Worm (Caenorhabditis elegans) whole organism, young adult: ENCODE results near the gene C27A7.3.

Source experiments
- F10E7.11 ChIP-seq: sonication (generic microtip); optimal IDR thresholded peaks from 2 replicates; lab custom pipeline; 2017; ENCODE audit warnings: mild to moderate bottlenecking, missing genetic modification characterization, moderate library complexity, missing compliant biosample characterization
- F37B4.10 ChIP-seq: fragments of 200-800 bp; sonication (Bioruptor generic); IDR thresholded peaks from 2 replicates; pipeline ENCODE4 v1.3.6; 2022; ENCODE audit warnings: missing genetic modification characterization, missing compliant biosample characterization
- F57C9.4 ChIP-seq: sonication (generic microtip); optimal IDR thresholded peaks from 2 replicates; lab custom pipeline; 2017; ENCODE audit warnings: mild to moderate bottlenecking, missing genetic modification characterization, missing compliant biosample characterization
- T07F8.4 ChIP-seq: sonication (generic microtip); optimal IDR thresholded peaks from 2 replicates; lab custom pipeline; 2016; ENCODE audit warnings: mild to moderate bottlenecking, missing genetic modification characterization, moderate library complexity, missing compliant biosample characterization
- Y53F4B.3 ChIP-seq: fragments of 200-800 bp; sonication (Bioruptor generic); IDR thresholded peaks from 2 replicates; pipeline ENCODE4 v1.3.6; 2022; ENCODE audit warnings: missing genetic modification reagents, missing genetic modification characterization, missing compliant biosample characterization
- Y53G8AR.9 ChIP-seq: fragments of 200-800 bp; sonication (Bioruptor generic); conservative IDR thresholded peaks from 2 replicates; pipeline ENCODE4 v1.3.6; 2022; ENCODE audit warnings: missing genetic modification reagents, missing genetic modification characterization, missing compliant biosample characterization
- akir-1 ChIP-seq: fragments of 200-800 bp; sonication (Bioruptor generic); optimal IDR thresholded peaks from 2 replicates; lab custom pipeline; 2018; ENCODE audit warnings: mild to moderate bottlenecking, missing genetic modification characterization, moderate library complexity, missing compliant biosample characterization
- aptf-2 ChIP-seq: fragments of 200-800 bp; sonication (Bioruptor generic); conservative IDR thresholded peaks from 2 replicates; pipeline ENCODE4 v1.3.6; 2022; ENCODE audit warnings: missing genetic modification reagents, missing genetic modification characterization, missing compliant biosample characterization
- aptf-3 ChIP-seq: fragments of 200-800 bp; sonication (Bioruptor generic); IDR thresholded peaks from 2 replicates; pipeline ENCODE4 v1.3.6; 2022; ENCODE audit warnings: missing genetic modification characterization, missing compliant biosample characterization
- attf-6 ChIP-seq: fragments of 200-800 bp; sonication (Bioruptor generic); IDR thresholded peaks from 2 replicates; pipeline ENCODE4 v1.3.6; 2022; ENCODE audit warnings: missing genetic modification reagents, missing genetic modification characterization, missing compliant biosample characterization
- cebp-1 ChIP-seq, 2 experiments: fragments of 200-800 bp in 1 of 2; sonication (Bioruptor generic) in 1 of 2; sonication (generic microtip) in 1 of 2; IDR thresholded peaks in 1 of 2; optimal IDR thresholded peaks in 1 of 2; 2 replicates each; pipeline versions ENCODE4 v1.3.6 to Lab custom; 2017 to 2022; ENCODE audit warnings: missing compliant biosample characterization in 2 of 2, missing genetic modification characterization in 2 of 2, mild to moderate bottlenecking in 1 of 2, missing genetic modification reagents in 1 of 2, moderate library complexity in 1 of 2
- ceh-40 ChIP-seq: fragments of 200-800 bp; sonication (Bioruptor generic); IDR thresholded peaks from 2 replicates; pipeline ENCODE4 v1.3.6; 2022; ENCODE audit warnings: missing genetic modification characterization, missing compliant biosample characterization
- ceh-91 ChIP-seq: fragments of 200-800 bp; sonication (Bioruptor generic); IDR thresholded peaks from 2 replicates; pipeline ENCODE4 v1.3.6; 2022; ENCODE audit warnings: missing genetic modification reagents, missing genetic modification characterization, missing compliant biosample characterization
- egl-44 ChIP-seq: fragments of 200-800 bp; sonication (Bioruptor generic); IDR thresholded peaks from 2 replicates; pipeline ENCODE4 v1.3.6; 2022; ENCODE audit warnings: missing genetic modification reagents, missing genetic modification characterization, missing compliant biosample characterization
- ekl-4 ChIP-seq: fragments of 200-800 bp; sonication (Bioruptor generic); IDR thresholded peaks from 2 replicates; pipeline ENCODE4 v1.3.6; 2022; ENCODE audit warnings: missing genetic modification reagents, missing genetic modification characterization, missing compliant biosample characterization
- gei-17 ChIP-seq: fragments of 200-800 bp; sonication (Bioruptor generic); optimal IDR thresholded peaks from 2 replicates; lab custom pipeline; 2018; ENCODE audit warnings: mild to moderate bottlenecking, missing genetic modification characterization, missing compliant biosample characterization
- hrde-1 ChIP-seq: sonication (generic microtip); optimal IDR thresholded peaks from 2 replicates; lab custom pipeline; 2016; ENCODE audit warnings: missing genetic modification characterization, mild to moderate bottlenecking, missing compliant biosample characterization, moderate library complexity, missing genotype, missing genetic modification reagents, borderline replicate concordance
- hsf-1 ChIP-seq: fragments of 200-800 bp; sonication (Bioruptor generic); IDR thresholded peaks from 2 replicates; pipeline ENCODE4 v1.3.6; 2022; ENCODE audit warnings: missing genetic modification reagents, missing genetic modification characterization, missing compliant biosample characterization
- lag-1 ChIP-seq: fragments of 200-800 bp; sonication (Bioruptor generic); IDR thresholded peaks from 2 replicates; pipeline ENCODE4 v1.3.6; 2022; ENCODE audit warnings: missing genetic modification reagents, missing genetic modification characterization, missing compliant biosample characterization
- mxl-1 ChIP-seq: sonication (generic microtip); optimal IDR thresholded peaks from 2 replicates; lab custom pipeline; 2016; ENCODE audit warnings: missing genetic modification characterization, missing compliant biosample characterization
- nfya-1 ChIP-seq: sonication (generic microtip); optimal IDR thresholded peaks from 2 replicates; lab custom pipeline; 2017; ENCODE audit warnings: antibody characterized with exemption, missing compliant biosample characterization, missing genetic modification characterization, borderline replicate concordance; ENCODE audit not compliant: insufficient read depth
- nhr-80 ChIP-seq: sonication (generic microtip); optimal IDR thresholded peaks from 2 replicates; lab custom pipeline; 2016; ENCODE audit warnings: missing genetic modification characterization, missing compliant biosample characterization
- nhr-90 ChIP-seq: sonication (generic microtip); optimal IDR thresholded peaks from 2 replicates; lab custom pipeline; 2016; ENCODE audit warnings: missing genotype, mild to moderate bottlenecking, missing genetic modification characterization, missing compliant biosample characterization
- snpc-3.4 ChIP-seq: sonication (generic microtip); optimal IDR thresholded peaks from 2 replicates; lab custom pipeline; 2017; ENCODE audit warnings: missing genetic modification characterization, mild to moderate bottlenecking, missing compliant biosample characterization, antibody characterized with exemption, moderate library complexity, missing genotype, missing genetic modification reagents
- sptf-2 ChIP-seq: fragments of 200-800 bp; sonication (Bioruptor generic); optimal IDR thresholded peaks from 2 replicates; lab custom pipeline; 2018; ENCODE audit warnings: mild to moderate bottlenecking, missing genetic modification characterization, missing compliant biosample characterization
- tlf-1 ChIP-seq: fragments of 200-800 bp; sonication (Bioruptor generic); optimal IDR thresholded peaks from 2 replicates; lab custom pipeline; 2018; ENCODE audit warnings: mild to moderate bottlenecking, missing genetic modification characterization, missing compliant biosample characterization
- unc-62 ChIP-seq: fragments of 150-350 bp; optimal IDR thresholded peaks from 2 replicates; lab custom pipeline; 2014; ENCODE audit warnings: missing biosample characterization, missing genetic modification reagents, missing genetic modification characterization
- zfh-2 ChIP-seq: fragments of 200-800 bp; sonication (Bioruptor generic); conservative IDR thresholded peaks from 2 replicates; pipeline ENCODE4 v1.3.6; 2022; ENCODE audit warnings: missing genetic modification reagents, missing genetic modification characterization, missing compliant biosample characterization
- ztf-6 ChIP-seq: fragments of 200-800 bp; sonication (Bioruptor generic); IDR thresholded peaks from 2 replicates; pipeline ENCODE4 v1.3.6; 2022; ENCODE audit warnings: missing genetic modification reagents, missing genetic modification characterization, missing compliant biosample characterization

C27A7.3 gene

DNA sequence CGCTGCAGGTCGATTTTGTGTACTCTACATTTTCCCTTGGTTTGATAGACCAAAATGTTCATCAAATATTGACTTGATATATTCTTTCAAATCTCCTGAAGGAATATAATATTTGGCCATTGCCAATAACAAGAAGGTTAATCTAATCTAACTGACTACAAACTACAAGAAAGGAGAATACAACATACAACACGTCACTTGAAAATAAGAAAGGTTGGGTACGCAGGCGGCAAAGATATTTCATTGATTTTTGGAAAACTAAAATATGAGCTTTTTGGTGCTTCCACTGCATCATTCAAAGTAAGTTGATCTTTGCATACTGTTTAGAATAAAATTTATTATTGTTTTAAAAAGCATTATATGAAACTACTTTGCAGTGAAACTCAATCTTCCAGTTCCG lies 42.6 kb upstream of the C27A7.3 start, which contains the start of gene nhr-209 (continued):
- TF ChIP-seq Y53F4B.3: no peak

DNA sequence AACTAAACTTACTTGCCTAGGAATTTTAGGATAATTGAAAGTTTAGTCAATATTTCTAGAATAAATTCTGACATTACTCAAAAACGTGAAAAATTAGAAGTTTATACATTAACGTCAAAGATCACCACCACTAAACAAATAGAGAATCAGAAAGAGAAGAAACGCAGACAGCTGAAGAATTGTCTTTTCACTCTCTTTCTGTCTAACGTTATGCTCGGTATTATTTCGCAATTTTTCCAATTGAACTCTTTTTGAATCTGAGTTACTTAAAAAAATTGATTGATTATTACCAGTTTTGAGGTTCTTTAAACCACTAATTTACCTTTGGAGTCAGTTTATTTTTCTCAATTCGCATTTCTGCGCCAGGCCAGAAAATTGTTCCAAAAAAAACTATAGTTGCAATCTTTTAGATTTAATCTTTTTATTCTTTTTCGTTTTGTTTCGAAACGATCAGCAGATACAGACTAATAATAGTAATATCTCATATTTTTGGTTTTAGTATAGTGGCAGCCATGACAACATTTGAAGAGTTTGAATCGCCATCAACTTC lies 39.9 kb upstream of the C27A7.3 start, which contains the start of gene nhr-154:
Gene nhr-154, plus strand, starts transcription at position 500 of the 550 bp plus-strand sequence.
- TF ChIP-seq egl-44 (GFP tag; lab: Robert Waterston, UW) (no peak), tlf-1 (GFP tag; lab: Kevin White, UChicago) (no peak), nhr-90 (no peak), cebp-1 (GFP tag; IDR thresholded peaks at IDR 0.05; lab: Robert Waterston, UW) (peak; percentile 91), cebp-1 (tag; optimal IDR thresholded peaks at IDR 0.05; lab: Kevin White, UChicago) (peak; percentile 97), ceh-91 (no peak), nhr-80 (tag; lab: Kevin White, UChicago) (peak; percentile 1), F10E7.11 (no peak), attf-6 (no peak), aptf-3 (GFP tag; lab: Robert Waterston, UW) (no peak), aptf-2 (GFP tag; lab: Robert Waterston, UW) (no peak)
- TF ChIP-seq, all 124 proteins: peak for 2

DNA sequence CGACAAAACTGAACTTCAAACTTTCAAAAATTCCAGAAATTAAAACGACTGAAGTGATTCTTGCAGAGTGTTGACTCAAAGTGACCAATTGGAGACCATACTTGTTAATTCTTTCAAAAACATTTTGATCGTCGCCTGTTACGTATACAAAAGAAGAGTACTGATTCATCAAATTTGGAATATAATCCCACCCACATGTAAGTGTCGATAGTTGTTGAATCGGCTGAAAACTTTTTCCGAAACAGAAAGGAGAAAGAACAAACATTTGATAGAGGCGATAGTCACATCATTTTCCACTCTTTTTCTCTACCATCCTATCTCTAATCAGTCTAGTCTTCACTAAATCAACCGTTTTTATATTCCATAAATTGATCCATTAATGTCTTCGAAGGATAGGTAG lies 36.8 kb upstream of the C27A7.3 start, which contains the start of gene nhr-153:
Gene nhr-153, plus strand, starts transcription at position 301 of the 400 bp plus-strand sequence.
- TF ChIP-seq hrde-1 (tag; lab: Kevin White, UChicago) (no peak), F37B4.10 (GFP tag; lab: Robert Waterston, UW) (no peak), akir-1 (GFP tag; lab: Kevin White, UChicago) (no peak), F10E7.11 (no peak), ztf-6 (GFP tag; lab: Robert Waterston, UW) (no peak), ekl-4 (GFP tag; lab: Robert Waterston, UW) (no peak), sptf-2 (GFP tag; lab: Kevin White, UChicago) (no peak), gei-17 (no peak), ceh-40 (GFP tag; lab: Robert Waterston, UW) (no peak), nfya-1 (tag; lab: Kevin White, UChicago) (no peak), lag-1 (no peak), mxl-1 (no peak), hsf-1 (GFP tag; lab: Robert Waterston, UW) (no peak), F57C9.4 (tag; lab: Kevin White, UChicago) (no peak), unc-62 (GFP tag; lab: Kevin White, UChicago) (no peak), zfh-2 (GFP tag; lab: Robert Waterston, UW) (no peak)
- TF ChIP-seq, all 124 proteins: peak for 0

DNA sequence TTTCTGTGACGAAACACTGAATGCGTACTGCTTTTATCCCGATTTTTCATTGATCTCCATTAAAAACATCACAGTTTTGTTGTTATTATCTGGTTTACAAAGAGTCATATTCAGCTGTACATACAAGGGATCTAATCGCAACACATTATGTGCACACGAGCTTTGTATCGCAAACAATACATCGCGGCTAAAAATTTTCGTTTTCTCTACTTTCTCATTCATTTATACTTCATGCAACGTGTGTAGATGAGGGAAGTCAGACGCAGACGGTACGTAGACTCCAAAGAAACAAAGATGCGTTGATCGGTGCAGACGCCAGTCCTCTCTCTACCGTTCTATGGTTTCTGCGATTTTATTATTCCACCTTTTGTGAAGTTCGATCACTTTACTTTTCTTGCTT lies 33.9 kb upstream of the C27A7.3 start, which contains the start of gene nhr-136:
Gene nhr-136, plus strand, starts transcription at position 301 of the 400 bp plus-strand sequence.
- TF ChIP-seq T07F8.4 (no peak), nhr-80 (tag; lab: Kevin White, UChicago) (peak; percentile 2)

DNA sequence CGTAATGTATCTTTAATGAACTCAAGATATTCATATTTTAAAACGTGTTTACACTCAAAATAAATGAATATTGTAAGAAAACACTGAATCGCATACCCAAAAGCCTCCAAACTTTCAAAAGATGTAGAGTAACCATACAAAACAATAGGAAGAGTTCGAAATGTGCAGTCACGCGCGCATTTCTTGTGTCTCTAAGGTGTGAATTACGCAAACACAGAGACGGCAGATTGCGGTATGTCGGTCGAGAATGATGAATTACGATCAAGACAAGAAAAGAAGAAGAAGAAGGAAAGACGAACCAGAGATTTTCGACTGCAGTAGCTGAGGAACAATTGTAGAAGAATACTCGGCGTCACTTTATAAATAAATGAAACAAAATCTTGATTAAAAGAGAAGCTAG lies 29.3 kb upstream of the C27A7.3 start, which contains the start of gene lhpp-1:
Gene lhpp-1, minus strand, starts transcription at position 354 of the 400 bp plus-strand sequence.
- TF ChIP-seq snpc-3.4 (tag; lab: Kevin White, UChicago): no peak
- no peak for TF ChIP-seq tlf-1 (GFP tag; lab: Kevin White, UChicago)
- TF ChIP-seq gei-17: no peak

DNA sequence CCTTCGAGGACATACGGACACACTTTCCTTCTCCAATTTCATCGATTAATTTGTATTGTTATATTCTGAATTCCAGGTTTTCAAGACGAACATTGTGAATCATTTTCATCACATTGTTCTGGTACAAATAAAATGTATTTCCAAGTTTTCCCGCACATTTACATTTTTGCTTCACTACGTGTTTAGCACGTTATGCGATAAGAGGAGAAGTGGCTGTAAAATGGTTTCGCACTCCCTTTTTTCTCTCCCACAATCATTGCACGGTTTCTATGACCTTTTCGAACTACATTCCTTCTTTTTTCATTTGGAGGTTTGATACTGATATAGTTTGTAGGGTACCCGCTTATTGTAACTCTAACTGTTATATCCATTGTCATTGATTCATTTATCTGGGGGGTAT lies 27.0 kb upstream of the C27A7.3 start:
- TF ChIP-seq Y53G8AR.9 (GFP tag; lab: Robert Waterston, UW): no peak
- TF ChIP-seq nhr-80 (tag; lab: Kevin White, UChicago): peak; percentile 70
- TF ChIP-seq, all 124 proteins: peak for 1
